Worm (Caenorhabditis elegans) whole organism, mixed stage, embryonic: ENCODE data around the gene gly-7.
A peak's percentile ranks its signal among the peaks of the same experiment; 100 is the strongest.

Experiments used
- M03D4.4 ChIP-seq: sonication (generic microtip); optimal IDR thresholded peaks from 2 replicates; lab custom pipeline; 2017; ENCODE audit warnings: mild to moderate bottlenecking, missing genetic modification characterization, missing compliant biosample characterization
- blmp-1 ChIP-seq: fragments of 150-350 bp; optimal IDR thresholded peaks from 2 replicates; lab custom pipeline; 2014; ENCODE audit warnings: missing biosample characterization, missing genetic modification characterization
- ceh-39 ChIP-seq: fragments of 150-350 bp; optimal IDR thresholded peaks from 2 replicates; lab custom pipeline; 2014; ENCODE audit warnings: missing biosample characterization, missing genetic modification characterization
- ceh-43 ChIP-seq: fragments of 200-800 bp; sonication (Bioruptor generic); optimal IDR thresholded peaks from 2 replicates; lab custom pipeline; 2018; ENCODE audit warnings: mild to moderate bottlenecking, missing genetic modification characterization, moderate library complexity, missing compliant biosample characterization
- ceh-83 ChIP-seq: fragments of 200-800 bp; sonication (Bioruptor generic); optimal IDR thresholded peaks from 2 replicates; lab custom pipeline; 2018; ENCODE audit warnings: mild to moderate bottlenecking, missing genetic modification characterization, missing compliant biosample characterization
- ces-1 ChIP-seq: fragments of 150-350 bp; optimal IDR thresholded peaks from 2 replicates; lab custom pipeline; 2014; ENCODE audit warnings: missing biosample characterization, missing genetic modification reagents, missing genetic modification characterization
- drap-1 ChIP-seq: fragments of 200-800 bp; sonication (Bioruptor generic); optimal IDR thresholded peaks from 3 replicates; lab custom pipeline; 2018; ENCODE audit warnings: mild to moderate bottlenecking, missing genetic modification characterization, missing compliant biosample characterization
- elt-1 ChIP-seq: sonication (generic microtip); optimal IDR thresholded peaks from 2 replicates; lab custom pipeline; 2017; ENCODE audit warnings: missing genetic modification characterization, mild to moderate bottlenecking, missing compliant biosample characterization, antibody characterized with exemption, moderate library complexity, borderline replicate concordance; ENCODE audit not compliant: insufficient read depth
- elt-3 ChIP-seq: fragments of 150-350 bp; optimal IDR thresholded peaks from 2 replicates; lab custom pipeline; 2014; ENCODE audit warnings: missing biosample characterization, missing genetic modification characterization
- ham-2 ChIP-seq: fragments of 200-800 bp; sonication (Bioruptor generic); optimal IDR thresholded peaks from 2 replicates; lab custom pipeline; 2018; ENCODE audit warnings: mild to moderate bottlenecking, missing genetic modification characterization, missing compliant biosample characterization
- hlh-1 ChIP-seq: fragments of 150-350 bp; optimal IDR thresholded peaks from 2 replicates; lab custom pipeline; 2014; ENCODE audit warnings: missing biosample characterization, missing genetic modification reagents, missing genetic modification characterization
- lin-13 ChIP-seq: fragments of 150-350 bp; optimal IDR thresholded peaks from 2 replicates; lab custom pipeline; 2014; ENCODE audit warnings: missing biosample characterization, missing genetic modification characterization
- lin-32 ChIP-seq: fragments of 200-800 bp; sonication (Bioruptor generic); optimal IDR thresholded peaks from 2 replicates; lab custom pipeline; 2018; ENCODE audit warnings: mild to moderate bottlenecking, missing genetic modification characterization, missing compliant biosample characterization
- mab-5 ChIP-seq: fragments of 150-350 bp; optimal IDR thresholded peaks from 2 replicates; lab custom pipeline; 2014; ENCODE audit warnings: missing biosample characterization, missing genetic modification characterization
- mep-1 ChIP-seq: fragments of 150-350 bp; optimal IDR thresholded peaks from 2 replicates; lab custom pipeline; 2017; ENCODE audit warnings: missing biosample characterization, missing genetic modification reagents, missing genetic modification characterization, inconsistent platforms
- mls-2 ChIP-seq: sonication (generic microtip); optimal IDR thresholded peaks from 2 replicates; lab custom pipeline; 2016; ENCODE audit warnings: mild to moderate bottlenecking, missing genetic modification characterization, moderate library complexity, missing compliant biosample characterization
- nhr-12 ChIP-seq: fragments of 150-350 bp; optimal IDR thresholded peaks from 2 replicates; lab custom pipeline; 2014; ENCODE audit warnings: missing biosample characterization, missing genetic modification characterization
- nhr-2 ChIP-seq: fragments of 150-350 bp; optimal IDR thresholded peaks from 2 replicates; lab custom pipeline; 2014; ENCODE audit warnings: missing biosample characterization, missing genetic modification characterization
- nhr-76 ChIP-seq: sonication (generic microtip); optimal IDR thresholded peaks from 2 replicates; lab custom pipeline; 2017; ENCODE audit warnings: missing biosample characterization, missing genetic modification characterization
- pha-4 ChIP-seq: fragments of 150-350 bp; optimal IDR thresholded peaks from 2 replicates; lab custom pipeline; 2018; ENCODE audit warnings: missing biosample characterization, missing genetic modification reagents, missing genetic modification characterization
- sem-2 ChIP-seq: fragments of 200-800 bp; sonication (Bioruptor generic); optimal IDR thresholded peaks from 2 replicates; lab custom pipeline; 2018; ENCODE audit warnings: mild to moderate bottlenecking, missing genetic modification characterization, missing compliant biosample characterization
- snpc-4 ChIP-seq: fragments of 150-350 bp; optimal IDR thresholded peaks from 2 replicates; lab custom pipeline; 2014; ENCODE audit warnings: missing biosample characterization, missing genetic modification characterization
- unc-120 ChIP-seq: sonication (generic microtip); optimal IDR thresholded peaks from 2 replicates; lab custom pipeline; 2017; ENCODE audit warnings: missing genetic modification characterization, missing compliant biosample characterization; ENCODE audit not compliant: poor library complexity, severe bottlenecking
- unc-39 ChIP-seq: fragments of 150-350 bp; optimal IDR thresholded peaks from 2 replicates; lab custom pipeline; 2014; ENCODE audit warnings: missing biosample characterization, missing genetic modification characterization
- unc-62 ChIP-seq: fragments of 150-350 bp; optimal IDR thresholded peaks from 2 replicates; lab custom pipeline; 2014; ENCODE audit warnings: missing biosample characterization, missing genetic modification reagents, missing genetic modification characterization
- ztf-11 ChIP-seq: fragments of 150-350 bp; optimal IDR thresholded peaks from 2 replicates; lab custom pipeline; 2014; ENCODE audit warnings: missing biosample characterization, missing genetic modification characterization

The gly-7 gene

DNA sequence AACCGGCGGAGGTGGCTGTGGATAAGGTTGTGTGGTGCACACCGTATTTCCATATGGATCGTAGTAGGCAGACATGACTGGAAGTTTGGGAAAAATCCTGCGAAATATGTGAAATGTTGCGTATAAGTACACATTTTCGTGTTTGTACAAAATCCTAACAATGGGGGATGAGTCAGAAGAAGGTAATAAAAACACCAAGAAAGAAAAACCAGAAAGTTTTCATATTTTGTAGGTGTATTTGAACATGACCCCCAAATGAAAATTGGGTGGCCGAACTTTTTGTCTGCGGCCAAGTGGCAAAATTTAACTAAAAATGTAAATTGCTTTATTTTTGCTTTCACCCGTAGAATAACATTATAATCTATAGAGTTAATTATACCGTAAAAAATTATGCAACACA is 10.1 kb downstream of the gly-7 start, which contains the start of gene Y46H3A.4:
Gene Y46H3A.4, minus strand, starts transcription at position 101 of the 400 bp plus-strand sequence.
- no peak for TF ChIP-seq unc-62 (GFP tag; lab: Kevin White, UChicago)
- no peak for TF ChIP-seq ztf-11 (tag; lab: Kevin White, UChicago)
- no peak for TF ChIP-seq sem-2 (GFP tag; lab: Kevin White, UChicago)
- TF ChIP-seq elt-1 (tag; lab: Kevin White, UChicago) = no peak
- no peak for TF ChIP-seq unc-120
- no peak for TF ChIP-seq nhr-12 (tag; lab: Kevin White, UChicago)
- no peak for TF ChIP-seq ces-1 (GFP tag; lab: Kevin White, UChicago)
- TF ChIP-seq blmp-1 (tag; lab: Kevin White, UChicago) = no peak
- no peak for TF ChIP-seq drap-1 (GFP tag; lab: Kevin White, UChicago)
- TF ChIP-seq snpc-4 (tag; lab: Kevin White, UChicago) = no peak
- no peak for TF ChIP-seq ham-2 (GFP tag; lab: Kevin White, UChicago)
- no peak for TF ChIP-seq unc-39

DNA sequence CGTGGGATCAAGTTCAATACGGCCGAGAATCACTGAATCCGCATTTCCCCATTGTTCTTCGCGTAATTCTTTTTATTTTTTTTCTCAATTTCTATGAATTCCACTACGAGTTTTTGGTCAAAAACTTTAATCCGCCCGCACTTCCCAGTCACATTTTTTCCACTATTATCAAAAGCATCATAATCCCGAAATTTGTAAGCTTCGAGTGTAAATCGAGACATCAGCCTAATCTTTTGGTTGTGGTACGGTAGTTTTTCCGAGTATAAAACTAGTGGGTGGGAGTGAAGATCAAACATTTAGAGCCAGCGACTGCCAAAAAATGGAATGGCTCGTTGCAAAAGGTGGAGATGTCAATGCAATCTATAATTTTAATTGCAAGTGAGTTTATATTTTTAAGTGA is 14.0 kb downstream of the gly-7 start, which contains the start of gene srt-42:
Gene srt-42, plus strand, starts transcription at position 301 of the 400 bp plus-strand sequence.
- TF ChIP-seq ztf-11 (tag; lab: Kevin White, UChicago) (no peak), snpc-4 (tag; lab: Kevin White, UChicago) (no peak), ceh-83 (GFP tag; lab: Kevin White, UChicago) (no peak), sem-2 (GFP tag; lab: Kevin White, UChicago) (no peak), hlh-1 (tag; lab: Kevin White, UChicago) (no peak), lin-13 (tag; lab: Kevin White, UChicago) (no peak), drap-1 (GFP tag; lab: Kevin White, UChicago) (no peak), blmp-1 (tag; lab: Kevin White, UChicago) (no peak)

DNA sequence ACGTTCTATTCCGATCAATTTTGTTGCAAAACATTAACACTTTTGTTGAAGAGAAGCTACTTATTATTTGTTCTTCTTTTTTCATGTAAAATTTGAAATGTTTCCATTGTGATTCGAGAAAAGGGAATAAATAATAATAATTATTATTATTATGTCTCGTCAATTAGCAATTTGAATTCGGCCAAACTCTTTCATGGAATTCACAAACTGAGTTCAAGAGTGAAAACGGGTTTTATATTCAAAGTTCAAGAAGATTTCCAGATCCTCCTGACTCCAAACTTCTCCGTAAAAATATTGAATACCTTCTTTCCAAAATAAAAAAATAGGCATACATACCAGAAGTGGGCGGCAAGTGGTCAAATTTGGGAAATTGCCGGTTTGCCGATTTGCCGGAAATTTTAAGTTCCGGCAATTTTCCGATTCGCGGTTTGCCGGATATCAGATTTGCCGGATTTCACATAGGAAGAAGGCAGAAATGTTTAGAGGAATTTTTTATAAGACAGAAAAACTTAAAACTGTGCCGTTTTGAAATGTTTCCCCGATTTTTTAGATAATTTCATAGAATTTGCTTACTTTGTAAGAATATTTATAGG is 15.3 kb downstream of the gly-7 start:
- TF ChIP-seq unc-39 (no peak), ceh-43 (GFP tag; lab: Kevin White, UChicago) (no peak), lin-13 (tag; lab: Kevin White, UChicago) (no peak), blmp-1 (tag; lab: Kevin White, UChicago) (no peak), nhr-2 (tag; lab: Kevin White, UChicago) (no peak), mab-5 (tag; lab: Kevin White, UChicago) (no peak), mep-1 (tag; lab: Kevin White, UChicago) (no peak), M03D4.4 (tag; lab: Kevin White, UChicago) (no peak), nhr-76 (no peak), ham-2 (GFP tag; lab: Kevin White, UChicago) (no peak)
- TF ChIP-seq, all 35 proteins: peak for 0

DNA sequence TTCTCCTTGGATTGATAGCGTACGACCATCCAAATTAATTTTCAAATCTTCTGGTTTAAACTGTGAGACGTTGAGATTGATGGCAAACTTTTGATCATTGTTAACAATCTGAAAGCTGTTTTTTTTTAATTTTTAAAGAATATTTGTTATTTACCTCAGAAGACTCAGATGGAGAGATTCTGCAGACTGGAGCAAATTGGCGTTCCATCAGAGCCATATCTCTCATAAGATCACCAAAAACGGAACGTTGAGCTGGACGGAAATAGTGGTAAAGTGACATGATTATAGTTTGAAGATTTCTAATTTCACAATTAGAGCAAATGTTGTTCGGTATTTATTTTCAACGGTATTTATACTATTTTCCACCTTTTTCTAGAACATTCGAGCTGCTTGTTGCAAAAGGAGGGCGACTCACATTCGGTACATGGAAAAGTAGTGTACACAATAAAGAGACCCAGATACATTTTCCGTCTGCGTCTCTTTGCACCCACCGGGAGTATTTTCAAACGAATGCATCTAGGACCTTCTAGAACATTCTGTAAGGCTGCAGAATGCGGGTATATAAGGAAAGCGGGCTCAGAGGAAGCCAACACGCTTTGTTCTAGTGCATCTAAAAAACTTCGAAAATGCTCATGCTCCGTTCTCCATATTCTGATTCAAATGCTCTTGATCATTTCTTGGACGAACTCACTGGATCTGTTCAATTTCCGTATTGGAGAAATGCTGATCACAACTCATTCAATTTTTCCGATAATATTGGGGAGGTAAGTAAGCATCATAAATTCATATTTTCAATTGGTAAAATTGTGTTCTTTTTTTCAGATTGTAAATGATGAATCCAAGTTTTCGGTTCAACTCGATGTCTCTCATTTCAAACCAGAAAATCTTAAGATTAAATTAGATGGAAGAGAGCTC is 16.2 kb downstream of the gly-7 start, which contains the start of the genes hsp-16.2 and hsp-16.41:
Gene hsp-16.2, minus strand, starts transcription at position 313 of the 915 bp plus-strand sequence.
Gene hsp-16.41, plus strand, starts transcription at position 534 of the 915 bp plus-strand sequence.
- TF ChIP-seq pha-4 (tag; lab: Kevin White, UChicago) = peak; percentile 56
- TF ChIP-seq unc-120 = peak; percentile 65
- TF ChIP-seq ham-2 (GFP tag; lab: Kevin White, UChicago) = peak; percentile 48
- TF ChIP-seq nhr-12 (tag; lab: Kevin White, UChicago) = no peak
- peak; percentile 1 for TF ChIP-seq mep-1 (tag; lab: Kevin White, UChicago)
- TF ChIP-seq mls-2 (tag; lab: Kevin White, UChicago) = peak; percentile 46
- TF ChIP-seq hlh-1 (tag; lab: Kevin White, UChicago) = no peak
- peak; percentile 14 for TF ChIP-seq drap-1 (GFP tag; lab: Kevin White, UChicago)
- TF ChIP-seq lin-32 = no peak
- no peak for TF ChIP-seq ztf-11 (tag; lab: Kevin White, UChicago)
- TF ChIP-seq ces-1 (GFP tag; lab: Kevin White, UChicago) = peak; percentile 30
- no peak for TF ChIP-seq ceh-83 (GFP tag; lab: Kevin White, UChicago)
- peak; percentile 84 for TF ChIP-seq lin-13 (tag; lab: Kevin White, UChicago)
- peak; percentile 43 for TF ChIP-seq nhr-2 (tag; lab: Kevin White, UChicago)
- TF ChIP-seq ceh-39 (tag; lab: Kevin White, UChicago) = no peak
- no peak for TF ChIP-seq elt-3 (tag; lab: Kevin White, UChicago)
